Fruit fly (Drosophila melanogaster) whole organism, adult: Measurements from ENCODE around the gene CG15130.

Experiments used
- CG11617 ChIP-seq: fragments of 200-800 bp; sonication (Bioruptor generic); optimal IDR thresholded peaks from 2 replicates; lab custom pipeline; 2017; ENCODE audit warnings: mild to moderate bottlenecking, missing biosample characterization, missing genetic modification reagents, missing genetic modification characterization
- CG12768 ChIP-seq: fragments of 200-800 bp; sonication (Bioruptor generic); optimal IDR thresholded peaks from 2 replicates; lab custom pipeline; 2017; ENCODE audit warnings: missing biosample characterization, missing genetic modification characterization, mild to moderate bottlenecking, moderate library complexity, missing genetic modification reagents
- CG14711 ChIP-seq: fragments of 200-800 bp; sonication (Bioruptor generic); optimal IDR thresholded peaks from 2 replicates; lab custom pipeline; 2018; ENCODE audit warnings: missing biosample characterization, mild to moderate bottlenecking, missing genetic modification characterization, moderate library complexity
- CG1620 ChIP-seq: fragments of 200-800 bp; sonication (Bioruptor generic); optimal IDR thresholded peaks from 2 replicates; lab custom pipeline; 2016; ENCODE audit warnings: missing biosample characterization, missing genetic modification characterization
- CG33017 ChIP-seq: fragments of 200-800 bp; sonication (Bioruptor generic); optimal IDR thresholded peaks from 2 replicates; lab custom pipeline; 2018; ENCODE audit warnings: missing biosample characterization, mild to moderate bottlenecking, missing genetic modification characterization, moderate library complexity
- CG5204 ChIP-seq: fragments of 200-800 bp; sonication (Bioruptor generic); optimal IDR thresholded peaks from 2 replicates; lab custom pipeline; 2016; ENCODE audit warnings: missing biosample characterization, missing genetic modification characterization
- CG7045 ChIP-seq: fragments of 200-800 bp; sonication (Bioruptor generic); optimal IDR thresholded peaks from 2 replicates; lab custom pipeline; 2017; ENCODE audit warnings: missing biosample characterization, mild to moderate bottlenecking, missing genetic modification characterization
- CG7101 ChIP-seq: fragments of 200-800 bp; sonication (Bioruptor generic); optimal IDR thresholded peaks from 2 replicates; lab custom pipeline; 2018; ENCODE audit warnings: missing biosample characterization, mild to moderate bottlenecking, missing genetic modification characterization, moderate library complexity
- Clk ChIP-seq: fragments of 200-800 bp; sonication (Bioruptor generic); optimal IDR thresholded peaks from 2 replicates; lab custom pipeline; 2017; ENCODE audit warnings: missing biosample characterization, missing genetic modification characterization
- Crg-1 ChIP-seq: fragments of 200-800 bp; sonication (Bioruptor generic); optimal IDR thresholded peaks from 2 replicates; lab custom pipeline; 2016; ENCODE audit warnings: missing biosample characterization, missing genetic modification characterization
- Hr96 ChIP-seq: fragments of 200-800 bp; sonication (Bioruptor generic); optimal IDR thresholded peaks from 2 replicates; lab custom pipeline; 2016; ENCODE audit warnings: missing biosample characterization, missing genetic modification characterization
- Mnt ChIP-seq: fragments of 200-800 bp; sonication (Bioruptor generic); optimal IDR thresholded peaks from 2 replicates; lab custom pipeline; 2016; ENCODE audit warnings: missing biosample characterization, mild to moderate bottlenecking, missing genetic modification characterization
- bab1 ChIP-seq: fragments of 200-800 bp; sonication (Bioruptor generic); optimal IDR thresholded peaks from 3 replicates; lab custom pipeline; 2019; ENCODE audit warnings: missing biosample characterization, mild to moderate bottlenecking, missing genetic modification characterization, moderate library complexity
- cic ChIP-seq: fragments of 200-800 bp; sonication (Bioruptor generic); optimal IDR thresholded peaks from 2 replicates; lab custom pipeline; 2017; ENCODE audit warnings: missing biosample characterization, mild to moderate bottlenecking, missing genetic modification characterization, moderate library complexity
- cnc ChIP-seq, 2 experiments: fragments of >200 bp; optimal IDR thresholded peaks; 2 replicates each; lab custom pipeline; 2017
- kay ChIP-seq: fragments of 200-800 bp; sonication (Bioruptor generic); peaks from one replicate; lab custom pipeline; 2016; ENCODE audit warnings: missing biosample characterization, missing genetic modification characterization, borderline replicate concordance
- ovo ChIP-seq: fragments of 200-800 bp; sonication (Bioruptor generic); optimal IDR thresholded peaks from 2 replicates; lab custom pipeline; 2016; ENCODE audit warnings: missing biosample characterization, missing genetic modification characterization
- pad ChIP-seq: fragments of 200-800 bp; sonication (Bioruptor generic); optimal IDR thresholded peaks from 3 replicates; lab custom pipeline; 2017; ENCODE audit warnings: missing biosample characterization, missing genetic modification characterization, mild to moderate bottlenecking, moderate library complexity, missing genetic modification reagents
- tj ChIP-seq: fragments of 200-800 bp; sonication (Bioruptor generic); optimal IDR thresholded peaks from 3 replicates; lab custom pipeline; 2017; ENCODE audit warnings: missing biosample characterization, mild to moderate bottlenecking, missing genetic modification characterization, moderate library complexity
- toe ChIP-seq: fragments of 200-800 bp; sonication (Bioruptor generic); optimal IDR thresholded peaks from 2 replicates; lab custom pipeline; 2016; ENCODE audit warnings: missing biosample characterization, missing genetic modification characterization

The CG15130 gene

DNA sequence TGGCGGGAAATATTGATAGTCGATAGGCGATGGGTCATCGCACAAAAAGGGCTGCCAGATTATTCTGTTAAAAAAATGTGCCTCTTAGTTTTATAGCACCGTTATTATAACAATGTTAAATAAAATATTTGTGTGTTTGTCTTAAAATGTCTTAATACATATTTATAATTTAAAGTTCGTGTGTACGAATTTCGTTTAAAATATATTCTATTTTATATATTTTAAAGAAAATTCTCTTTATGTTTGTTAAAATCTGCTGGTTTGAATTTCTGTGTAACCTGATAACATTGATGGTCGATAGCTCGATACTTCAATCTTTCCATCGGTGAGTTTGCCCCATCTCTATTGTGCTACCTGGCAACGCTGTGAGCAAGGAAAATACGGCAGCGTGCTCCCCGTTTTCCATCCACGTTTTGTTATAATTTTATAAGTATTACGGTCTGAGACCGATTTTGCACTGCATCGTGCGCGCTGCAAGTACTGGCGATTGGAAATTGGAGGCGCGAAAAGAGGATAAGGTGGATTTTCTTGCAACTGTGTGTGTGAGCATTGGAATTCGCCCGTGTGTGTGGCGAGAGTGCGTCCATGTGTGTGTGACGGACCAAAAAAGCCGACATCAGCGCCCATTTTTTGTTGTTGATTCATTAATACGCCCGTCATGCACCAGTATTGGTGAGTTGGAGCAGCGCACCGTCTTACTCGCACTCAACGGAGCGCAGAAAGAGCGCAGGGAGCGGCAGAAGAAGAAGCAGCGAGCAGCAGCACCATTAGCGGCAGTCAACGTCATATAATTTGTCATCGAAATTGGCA, 7.5 kb downstream of the CG15130 start, which contains the start of the genes CG10949 and Arpc2:
CG10949 (minus strand) TSS at position 165 of the 810 bp plus-strand sequence.
Arpc2 (plus strand) TSS at position 304 of the 810 bp plus-strand sequence.
- TF ChIP-seq cic, result peak; percentile 45
- TF ChIP-seq kay (GFP tag; lab: Kevin White, UChicago), result peak; percentile 97
- TF ChIP-seq CG14711, result peak; percentile 72
- peak; percentile 47 for TF ChIP-seq ovo (GFP tag; lab: Kevin White, UChicago)
- TF ChIP-seq CG12768 (GFP tag; lab: Kevin White, UChicago), result peak; percentile 31
- TF ChIP-seq Clk (GFP tag; lab: Kevin White, UChicago), result peak; percentile 30
- no peak for TF ChIP-seq CG7045
- peak; percentile 92 for TF ChIP-seq tj (GFP tag; lab: Kevin White, UChicago)
- TF ChIP-seq CG7101 (tag; lab: Kevin White, UChicago), result peak; percentile 74
- no peak for TF ChIP-seq bab1 (GFP tag; lab: Kevin White, UChicago)
- peak; percentile 75 for TF ChIP-seq CG33017
- TF ChIP-seq CG1620 (GFP tag; lab: Kevin White, UChicago), result peak; percentile 54
- TF ChIP-seq Hr96 (GFP tag; lab: Kevin White, UChicago), result no peak
- TF ChIP-seq pad, result no peak
- no peak for TF ChIP-seq cnc (optimal IDR thresholded peaks at IDR 0.05; lab: Kevin White, UChicago)
- peak; percentile 56 for TF ChIP-seq CG5204
- TF ChIP-seq CG11617 (GFP tag; lab: Kevin White, UChicago), result peak; percentile 67
- peak; percentile 59 for TF ChIP-seq Crg-1
- TF ChIP-seq toe (GFP tag; lab: Kevin White, UChicago), result peak; percentile 67
- peak; percentile 92 for TF ChIP-seq Mnt

DNA sequence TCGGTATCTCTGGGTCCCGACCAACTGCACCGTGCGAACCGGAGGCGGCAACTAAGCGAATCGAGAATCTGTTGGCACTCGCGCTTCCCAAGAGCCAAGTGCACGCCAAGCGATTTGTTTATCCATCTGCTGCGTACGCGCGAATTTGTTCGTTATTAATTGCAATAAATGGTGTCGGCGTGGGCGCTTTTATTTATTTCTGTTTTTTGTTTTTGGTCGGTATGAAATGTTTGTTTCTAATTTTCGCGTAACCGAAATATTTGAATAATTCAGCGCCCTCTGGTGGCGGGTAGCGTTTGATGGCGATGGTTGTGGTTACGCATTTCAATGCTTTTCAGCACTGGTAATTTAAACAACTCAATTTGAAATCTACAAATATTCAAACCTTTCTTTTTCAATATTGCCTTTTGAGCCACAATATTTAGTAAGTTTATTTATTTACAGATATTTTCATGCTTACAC, 9.7 kb downstream of the CG15130 start, which contains the start of gene CG10947:
CG10947 (minus strand) TSS at position 51 of the 462 bp plus-strand sequence.
- TF ChIP-seq bab1 (GFP tag; lab: Kevin White, UChicago) (peak; percentile 76), ovo (GFP tag; lab: Kevin White, UChicago) (peak; percentile 40), tj (GFP tag; lab: Kevin White, UChicago) (no peak), CG12768 (GFP tag; lab: Kevin White, UChicago) (no peak), CG7045 (peak; percentile 2), CG14711 (no peak), cnc (optimal IDR thresholded peaks at IDR 0.05; lab: Kevin White, UChicago) (no peak), Clk (GFP tag; lab: Kevin White, UChicago) (no peak), CG1620 (GFP tag; lab: Kevin White, UChicago) (peak; percentile 79), cic (no peak), pad (peak; percentile 24), CG5204 (peak; percentile 14), CG33017 (no peak), Mnt (peak; percentile 29), CG7101 (tag; lab: Kevin White, UChicago) (peak; percentile 46), toe (GFP tag; lab: Kevin White, UChicago) (peak; percentile 60), CG11617 (GFP tag; lab: Kevin White, UChicago) (no peak), Crg-1 (peak; percentile 59), kay (GFP tag; lab: Kevin White, UChicago) (no peak), Hr96 (GFP tag; lab: Kevin White, UChicago) (peak; percentile 45)

DNA sequence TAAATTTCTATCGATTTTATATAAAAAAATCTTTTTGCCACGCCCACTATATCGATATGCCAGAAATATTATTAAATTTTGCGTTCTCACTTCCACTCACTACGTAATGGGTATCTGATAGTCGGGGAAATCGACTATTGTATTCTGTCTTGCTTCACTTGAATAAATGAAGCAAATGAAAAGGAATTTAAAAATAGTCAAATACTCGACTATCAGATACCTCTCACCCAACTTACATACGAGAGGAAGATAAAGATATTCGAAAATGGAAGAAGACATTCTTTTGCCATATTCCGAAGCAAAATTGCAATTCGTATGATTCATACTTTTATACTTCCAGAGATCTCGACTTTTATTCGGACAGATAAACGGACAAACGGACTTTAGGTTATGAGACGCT, 10.6 kb downstream of the CG15130 start:
- TF ChIP-seq ovo (GFP tag; lab: Kevin White, UChicago), result no peak
- TF ChIP-seq CG33017, result no peak
- no peak for TF ChIP-seq cnc (optimal IDR thresholded peaks at IDR 0.05; lab: Kevin White, UChicago)
- TF ChIP-seq Hr96 (GFP tag; lab: Kevin White, UChicago), result no peak
- TF ChIP-seq CG14711, result no peak
- TF ChIP-seq CG7045, result no peak
- TF ChIP-seq pad, result no peak
- no peak for TF ChIP-seq CG5204
- TF ChIP-seq CG1620 (GFP tag; lab: Kevin White, UChicago), result no peak
- TF ChIP-seq Mnt, result no peak
- no peak for TF ChIP-seq CG12768 (GFP tag; lab: Kevin White, UChicago)

DNA sequence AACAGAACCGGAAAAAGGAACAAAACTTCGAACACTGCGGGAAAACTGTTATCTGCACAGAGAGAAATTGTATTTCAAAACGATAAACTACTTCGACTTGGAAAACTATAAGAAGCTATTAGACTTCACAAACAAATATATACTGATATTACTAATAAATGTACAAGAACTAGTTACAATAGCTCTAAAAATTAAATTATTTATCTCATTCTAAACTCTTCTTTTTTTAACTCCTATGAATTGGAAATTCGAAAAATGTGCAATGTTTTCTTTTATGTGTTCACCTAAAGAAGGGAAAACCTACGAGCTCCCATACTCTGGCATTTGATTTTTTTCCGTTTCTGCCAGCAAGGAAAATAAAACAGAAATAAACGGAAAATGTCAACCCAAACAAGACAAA, 23.1 kb downstream of the CG15130 start:
- TF ChIP-seq kay (GFP tag; lab: Kevin White, UChicago), result peak; percentile 51
- no peak for TF ChIP-seq cnc (optimal IDR thresholded peaks at IDR 0.05; lab: Kevin White, UChicago)

DNA sequence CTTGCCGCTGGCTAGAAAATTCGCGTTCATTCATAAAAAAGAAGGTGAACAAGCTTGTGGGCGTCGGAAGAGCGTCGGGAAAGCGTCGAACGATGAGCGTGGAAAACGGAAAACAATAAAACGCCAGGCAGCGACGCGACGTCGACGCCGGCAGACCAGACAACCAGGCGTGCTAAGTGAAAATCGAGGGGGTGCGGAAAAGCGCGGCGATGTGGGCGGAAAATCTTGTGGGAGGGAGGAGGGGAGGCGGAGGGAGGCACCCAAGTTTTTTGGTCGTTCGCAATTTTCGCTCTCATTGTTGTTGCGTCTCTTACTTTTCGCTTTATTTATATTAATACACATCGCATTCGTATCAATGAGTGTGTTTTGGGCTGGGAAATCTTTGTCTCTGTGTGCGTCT, 23.6 kb downstream of the CG15130 start:
- no peak for TF ChIP-seq ovo (GFP tag; lab: Kevin White, UChicago)
- no peak for TF ChIP-seq CG11617 (GFP tag; lab: Kevin White, UChicago)
- no peak for TF ChIP-seq Clk (GFP tag; lab: Kevin White, UChicago)
- TF ChIP-seq Crg-1, result no peak
- TF ChIP-seq kay (GFP tag; lab: Kevin White, UChicago), result no peak
- no peak for TF ChIP-seq CG12768 (GFP tag; lab: Kevin White, UChicago)
- no peak for TF ChIP-seq CG33017
- no peak for TF ChIP-seq CG7045
- TF ChIP-seq cic, result no peak
- no peak for TF ChIP-seq CG7101 (tag; lab: Kevin White, UChicago)
- TF ChIP-seq bab1 (GFP tag; lab: Kevin White, UChicago), result no peak
- TF ChIP-seq cnc (optimal IDR thresholded peaks at IDR 0.05; lab: Kevin White, UChicago), result no peak
- TF ChIP-seq pad, result no peak
- no peak for TF ChIP-seq CG14711
- TF ChIP-seq Hr96 (GFP tag; lab: Kevin White, UChicago), result no peak
- TF ChIP-seq toe (GFP tag; lab: Kevin White, UChicago), result no peak
- TF ChIP-seq CG1620 (GFP tag; lab: Kevin White, UChicago), result no peak
- TF ChIP-seq Mnt, result no peak
- TF ChIP-seq tj (GFP tag; lab: Kevin White, UChicago), result no peak

DNA sequence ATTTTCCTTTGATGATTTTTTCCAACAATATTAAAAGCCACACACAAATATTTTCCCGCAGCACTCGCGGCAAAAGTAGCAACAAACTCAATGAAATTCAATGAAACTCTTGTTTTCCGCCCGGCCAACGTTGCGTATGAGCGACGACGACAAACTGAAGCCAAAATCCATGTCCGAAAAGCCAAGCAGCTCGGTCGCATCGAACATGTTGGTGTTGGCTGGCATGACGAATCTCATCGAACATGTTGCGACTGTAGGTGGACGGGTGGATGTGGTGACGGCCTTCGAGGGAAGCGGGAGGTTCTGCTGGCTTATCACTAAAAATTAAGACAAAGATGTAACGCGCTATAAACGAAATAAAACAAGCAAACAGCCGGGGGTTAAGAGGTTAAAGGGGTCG, 25.2 kb downstream of the CG15130 start:
- TF ChIP-seq kay (GFP tag; lab: Kevin White, UChicago) (no peak), Clk (GFP tag; lab: Kevin White, UChicago) (no peak)
